Worm (Caenorhabditis elegans) whole organism, L4 larva: ENCODE data around the gene sdpn-1.

Experiments used
- F37D6.2 ChIP-seq: sonication (generic microtip); optimal IDR thresholded peaks from 2 replicates; lab custom pipeline; 2016; ENCODE audit warnings: mild to moderate bottlenecking, missing genetic modification characterization, missing compliant biosample characterization
- F44E2.7 ChIP-seq: fragments of 200-800 bp; sonication (Bioruptor generic); IDR thresholded peaks from 2 replicates; pipeline ENCODE4 v2.1.2; 2022; ENCODE audit warnings: missing genetic modification characterization, missing compliant biosample characterization
- R02D3.7 ChIP-seq: fragments of 150-350 bp; sonication (generic microtip); optimal IDR thresholded peaks from 3 replicates; lab custom pipeline; 2014; ENCODE audit warnings: missing biosample characterization, missing genetic modification characterization
- Y48G9A.11 ChIP-seq: fragments of 200-800 bp; sonication (Bioruptor generic); IDR thresholded peaks from 2 replicates; pipeline ENCODE4 v1.3.6; 2022; ENCODE audit warnings: missing genetic modification reagents, missing genetic modification characterization, missing compliant biosample characterization
- arid-1 ChIP-seq: fragments of 200-800 bp; sonication (Bioruptor generic); conservative IDR thresholded peaks from 2 replicates; pipeline ENCODE4 v1.3.6; 2022; ENCODE audit warnings: missing genetic modification reagents, missing genetic modification characterization, missing compliant biosample characterization
- ceh-20 ChIP-seq: fragments of 200-800 bp; sonication (Bioruptor generic); IDR thresholded peaks from 2 replicates; pipeline ENCODE4 v1.3.6; 2022; ENCODE audit warnings: missing genetic modification reagents, missing genetic modification characterization, missing compliant biosample characterization
- ceh-28 ChIP-seq: fragments of 150-350 bp; optimal IDR thresholded peaks from 2 replicates; lab custom pipeline; 2014; ENCODE audit warnings: missing biosample characterization, missing genetic modification reagents, missing genetic modification characterization
- ceh-32 ChIP-seq: sonication (generic microtip); optimal IDR thresholded peaks from 2 replicates; lab custom pipeline; 2016; ENCODE audit warnings: mild to moderate bottlenecking, missing genetic modification characterization, missing compliant biosample characterization; ENCODE audit not compliant: poor library complexity
- ceh-62 ChIP-seq: sonication (generic microtip); optimal IDR thresholded peaks from 2 replicates; lab custom pipeline; 2017; ENCODE audit warnings: missing biosample characterization, missing genetic modification characterization
- cey-2 ChIP-seq: sonication (generic microtip); optimal IDR thresholded peaks from 3 replicates; lab custom pipeline; 2017; ENCODE audit warnings: missing genetic modification characterization, mild to moderate bottlenecking, missing compliant biosample characterization, antibody characterized with exemption, borderline replicate concordance; ENCODE audit not compliant: insufficient read depth
- daf-19 ChIP-seq: fragments of 200-800 bp; sonication (Bioruptor generic); conservative IDR thresholded peaks from 2 replicates; pipeline ENCODE4 v1.3.6; 2022; ENCODE audit warnings: missing genetic modification characterization, missing compliant biosample characterization
- daf-8 ChIP-seq: fragments of 200-800 bp; sonication (Bioruptor generic); IDR thresholded peaks from 2 replicates; pipeline ENCODE4 v1.3.6; 2022; ENCODE audit warnings: missing genetic modification characterization, missing compliant biosample characterization
- dmd-6 ChIP-seq: fragments of 200-800 bp; sonication (Bioruptor generic); IDR thresholded peaks from 2 replicates; pipeline ENCODE4 v1.3.6; 2022; ENCODE audit warnings: missing genetic modification reagents, missing genetic modification characterization, missing compliant biosample characterization
- dmd-8 ChIP-seq: fragments of 200-800 bp; sonication (Bioruptor generic); IDR thresholded peaks from 2 replicates; pipeline ENCODE4 v1.3.6; 2022; ENCODE audit warnings: missing genetic modification characterization, missing compliant biosample characterization
- dpl-1 ChIP-seq: fragments of 150-350 bp; optimal IDR thresholded peaks from 2 replicates; lab custom pipeline; 2014; ENCODE audit warnings: missing biosample characterization, missing genetic modification reagents, missing genetic modification characterization
- egl-43 ChIP-seq: fragments of 200-800 bp; sonication (Bioruptor generic); IDR thresholded peaks from 2 replicates; pipeline ENCODE4 v1.3.6; 2022; ENCODE audit warnings: missing genetic modification reagents, missing genetic modification characterization, missing compliant biosample characterization
- gei-8 ChIP-seq: fragments of 200-800 bp; sonication (Bioruptor generic); optimal IDR thresholded peaks from 2 replicates; lab custom pipeline; 2018; ENCODE audit warnings: mild to moderate bottlenecking, missing genetic modification characterization, missing compliant biosample characterization
- hif-1 ChIP-seq, 2 experiments: sonication (generic microtip); optimal IDR thresholded peaks; 2 replicates each; lab custom pipeline; 2016 to 2017; ENCODE audit warnings: missing compliant biosample characterization in 2 of 2, missing genetic modification characterization in 2 of 2, missing genetic modification reagents in 2 of 2, missing genotype in 2 of 2, mild to moderate bottlenecking in 1 of 2
- hlh-30 ChIP-seq: sonication (generic microtip); optimal IDR thresholded peaks from 2 replicates; lab custom pipeline; 2017; ENCODE audit warnings: antibody characterized with exemption, mild to moderate bottlenecking, missing genetic modification characterization, missing compliant biosample characterization; ENCODE audit not compliant: insufficient read depth
- hmg-1.1 ChIP-seq: fragments of 200-800 bp; sonication (Bioruptor generic); IDR thresholded peaks from 2 replicates; pipeline ENCODE4 v1.3.6; 2022; ENCODE audit warnings: missing genetic modification reagents, missing genetic modification characterization, missing compliant biosample characterization
- lim-7 ChIP-seq: fragments of 200-800 bp; sonication (Bioruptor generic); IDR thresholded peaks from 2 replicates; pipeline ENCODE4 v1.3.6; 2022; ENCODE audit warnings: missing genetic modification characterization, missing compliant biosample characterization
- lin-13 ChIP-seq: fragments of 150-350 bp; optimal IDR thresholded peaks from 2 replicates; lab custom pipeline; 2014; ENCODE audit warnings: missing biosample characterization, missing genetic modification reagents, missing genetic modification characterization
- lin-29 ChIP-seq: fragments of 200-800 bp; sonication (Bioruptor generic); IDR thresholded peaks from 2 replicates; pipeline ENCODE4 v1.3.6; 2022; ENCODE audit warnings: missing genetic modification reagents, missing genetic modification characterization, missing compliant biosample characterization
- lin-39 ChIP-seq: fragments of 150-350 bp; optimal IDR thresholded peaks from 2 replicates; lab custom pipeline; 2014; ENCODE audit warnings: missing biosample characterization, missing genetic modification reagents, missing genetic modification characterization
- lsy-2 ChIP-seq, 2 experiments: fragments of 150-350 bp in 1 of 2; sonication (generic microtip) in 1 of 2; optimal IDR thresholded peaks; 2 replicates each; lab custom pipeline; 2014 to 2017; ENCODE audit warnings: missing biosample characterization in 2 of 2, missing genetic modification characterization in 2 of 2
- mdl-1 ChIP-seq, 2 experiments: fragments of 150-350 bp in 1 of 2; sonication (generic microtip) in 1 of 2; optimal IDR thresholded peaks; 2 replicates each; lab custom pipeline; 2014 to 2017; ENCODE audit warnings: missing biosample characterization in 2 of 2, missing genetic modification characterization in 2 of 2
- mdt-29 ChIP-seq: fragments of 200-800 bp; sonication (Bioruptor generic); IDR thresholded peaks from 2 replicates; pipeline ENCODE4 v1.3.6; 2022; ENCODE audit warnings: missing genetic modification reagents, missing genetic modification characterization, missing compliant biosample characterization
- nhr-102 ChIP-seq: sonication (generic microtip); optimal IDR thresholded peaks from 2 replicates; lab custom pipeline; 2016; ENCODE audit warnings: mild to moderate bottlenecking, missing genetic modification characterization, moderate library complexity, missing compliant biosample characterization
- nhr-11 ChIP-seq: fragments of 150-350 bp; optimal IDR thresholded peaks from 2 replicates; lab custom pipeline; 2014; ENCODE audit warnings: missing biosample characterization, missing genetic modification characterization
- nhr-25 ChIP-seq: sonication (generic microtip); optimal IDR thresholded peaks from 2 replicates; lab custom pipeline; 2017; ENCODE audit warnings: missing genetic modification characterization, mild to moderate bottlenecking, missing compliant biosample characterization, antibody characterized with exemption, moderate library complexity, borderline replicate concordance; ENCODE audit not compliant: insufficient read depth
- nhr-41 ChIP-seq: fragments of 200-800 bp; sonication (Bioruptor generic); IDR thresholded peaks from 2 replicates; pipeline ENCODE4 v1.3.6; 2022; ENCODE audit warnings: missing genetic modification reagents, missing genetic modification characterization, missing compliant biosample characterization
- nhr-48 ChIP-seq: sonication (generic microtip); optimal IDR thresholded peaks from 2 replicates; lab custom pipeline; 2016; ENCODE audit warnings: mild to moderate bottlenecking, missing genetic modification characterization, missing compliant biosample characterization
- nhr-6 ChIP-seq: fragments of 150-350 bp; optimal IDR thresholded peaks from 2 replicates; lab custom pipeline; 2014; ENCODE audit warnings: missing biosample characterization, missing genetic modification characterization
- nhr-76 ChIP-seq: fragments of 150-350 bp; optimal IDR thresholded peaks from 2 replicates; lab custom pipeline; 2014; ENCODE audit warnings: missing biosample characterization, missing genetic modification characterization
- nhr-77 ChIP-seq: fragments of 150-350 bp; optimal IDR thresholded peaks from 2 replicates; lab custom pipeline; 2014; ENCODE audit warnings: missing biosample characterization, missing genetic modification characterization
- pha-4 ChIP-seq, 2 experiments: fragments of 150-350 bp in 1 of 2; fragments of 200-800 bp in 1 of 2; sonication (Bioruptor generic) in 1 of 2; IDR thresholded peaks in 1 of 2; optimal IDR thresholded peaks in 1 of 2; 2 replicates each; pipeline versions ENCODE4 v1.3.6 to Lab custom; 2014 to 2022; ENCODE audit warnings: missing genetic modification characterization in 2 of 2, missing genetic modification reagents in 2 of 2, missing biosample characterization in 1 of 2, missing compliant biosample characterization in 1 of 2
- php-3 ChIP-seq: fragments of 200-800 bp; sonication (Bioruptor generic); IDR thresholded peaks from 2 replicates; pipeline ENCODE4 v1.3.6; 2022; ENCODE audit warnings: missing genetic modification reagents, missing genetic modification characterization, missing compliant biosample characterization
- pqm-1 ChIP-seq: sonication (generic microtip); optimal IDR thresholded peaks from 2 replicates; lab custom pipeline; 2017; ENCODE audit warnings: missing biosample characterization, missing genetic modification characterization
- snpc-1.2 ChIP-seq: fragments of 200-800 bp; sonication (Bioruptor generic); IDR thresholded peaks from 2 replicates; pipeline ENCODE4 v1.3.6; 2022; ENCODE audit warnings: missing genetic modification reagents, missing genetic modification characterization, missing compliant biosample characterization
- snpc-4 ChIP-seq: fragments of 150-350 bp; optimal IDR thresholded peaks from 2 replicates; lab custom pipeline; 2014; ENCODE audit warnings: missing biosample characterization, missing genetic modification characterization
- spr-1 ChIP-seq: sonication (generic microtip); optimal IDR thresholded peaks from 2 replicates; lab custom pipeline; 2016; ENCODE audit warnings: mild to moderate bottlenecking, missing genetic modification characterization, missing compliant biosample characterization
- tra-1 ChIP-seq: fragments of 200-800 bp; sonication (Bioruptor generic); IDR thresholded peaks from 2 replicates; pipeline ENCODE4 v1.3.6; 2022; ENCODE audit warnings: missing genetic modification reagents, missing genetic modification characterization, missing compliant biosample characterization
- zag-1 ChIP-seq: fragments of 150-350 bp; optimal IDR thresholded peaks from 2 replicates; lab custom pipeline; 2014; ENCODE audit warnings: missing biosample characterization, missing genetic modification characterization
- zfp-3 ChIP-seq: fragments of 200-800 bp; sonication (Bioruptor generic); conservative IDR thresholded peaks from 2 replicates; pipeline ENCODE4 v1.3.6; 2022; ENCODE audit warnings: missing genetic modification reagents, missing genetic modification characterization, missing compliant biosample characterization
- zip-11 ChIP-seq: fragments of 200-800 bp; sonication (Bioruptor generic); IDR thresholded peaks from 2 replicates; pipeline ENCODE4 v1.3.6; 2022; ENCODE audit warnings: missing genetic modification characterization, missing compliant biosample characterization
- ztf-11 ChIP-seq: fragments of 150-350 bp; optimal IDR thresholded peaks from 2 replicates; lab custom pipeline; 2014; ENCODE audit warnings: missing biosample characterization, missing genetic modification characterization

Gene sdpn-1

ce11 chrX:7952226-7953062 lies 45.6 kb downstream of the sdpn-1 start (continued):
- TF ChIP-seq nhr-77, result peak; percentile 51
- TF ChIP-seq Y48G9A.11 (GFP tag; lab: Robert Waterston, UW), result no peak
- TF ChIP-seq ceh-32, result no peak
- TF ChIP-seq zfp-3 (GFP tag; lab: Robert Waterston, UW), result no peak
- no peak for TF ChIP-seq zip-11 (GFP tag; lab: Robert Waterston, UW)
- no peak for TF ChIP-seq nhr-76 (tag; lab: Kevin White, UChicago)
- no peak for TF ChIP-seq F37D6.2 (tag; lab: Kevin White, UChicago)
- no peak for TF ChIP-seq ceh-28
- TF ChIP-seq dmd-6 (GFP tag; lab: Robert Waterston, UW), result peak; percentile 80
- TF ChIP-seq hif-1 (tag; optimal IDR thresholded peaks at IDR 0.05; lab: Kevin White, UChicago), result peak in 1 of 2 experiments; percentile 89
- peak in 1 of 2 experiments; percentile 15 for TF ChIP-seq mdl-1 (tag; optimal IDR thresholded peaks at IDR 0.05; lab: Kevin White, UChicago)
- TF ChIP-seq ztf-11, result no peak
- peak; percentile 2 for TF ChIP-seq pqm-1 (tag; lab: Kevin White, UChicago)
- TF ChIP-seq snpc-4 (tag; lab: Kevin White, UChicago), result no peak
- no peak for TF ChIP-seq arid-1 (GFP tag; lab: Robert Waterston, UW)
- TF ChIP-seq R02D3.7 (tag; lab: Kevin White, UChicago), result no peak
- no peak for TF ChIP-seq nhr-6 (tag; lab: Kevin White, UChicago)
- TF ChIP-seq cey-2 (tag; lab: Kevin White, UChicago), result no peak
- TF ChIP-seq nhr-102 (tag; lab: Kevin White, UChicago), result no peak
- no peak for TF ChIP-seq daf-8 (GFP tag; lab: Robert Waterston, UW)
- peak; percentile 16 for TF ChIP-seq dpl-1 (GFP tag; lab: Kevin White, UChicago)
- TF ChIP-seq nhr-48 (tag; lab: Kevin White, UChicago), result peak; percentile 55
- TF ChIP-seq pha-4 (GFP tag; IDR thresholded peaks at IDR 0.05; lab: Robert Waterston, UW), result no peak
- TF ChIP-seq pha-4 (tag; optimal IDR thresholded peaks at IDR 0.05; lab: Kevin White, UChicago), result no peak
- no peak for TF ChIP-seq lim-7 (GFP tag; lab: Robert Waterston, UW)
- peak; percentile 59; the same call in 1 of the 2 replicates for TF ChIP-seq php-3
- TF ChIP-seq lsy-2 (tag; optimal IDR thresholded peaks at IDR 0.05; lab: Kevin White, UChicago), result peak in 1 of 2 experiments; percentile 54
- TF ChIP-seq ceh-20 (GFP tag; lab: Robert Waterston, UW), result no peak
- no peak for TF ChIP-seq lin-39
- TF ChIP-seq hmg-1.1 (GFP tag; lab: Robert Waterston, UW), result peak; percentile 9; the same call in 1 of the 2 replicates
- TF ChIP-seq egl-43 (GFP tag; lab: Robert Waterston, UW), result no peak
- TF ChIP-seq ceh-62 (tag; lab: Kevin White, UChicago), result no peak
- TF ChIP-seq F44E2.7 (GFP tag; lab: Robert Waterston, UW), result no peak
- TF ChIP-seq gei-8 (GFP tag; lab: Kevin White, UChicago), result no peak
- no peak for TF ChIP-seq spr-1 (tag; lab: Kevin White, UChicago)
- no peak for TF ChIP-seq dmd-8
- TF ChIP-seq lin-13 (GFP tag; lab: Kevin White, UChicago), result no peak
- no peak for TF ChIP-seq daf-19 (GFP tag; lab: Robert Waterston, UW)
- peak; percentile 42 for TF ChIP-seq nhr-11 (tag; lab: Kevin White, UChicago)
- no peak for TF ChIP-seq nhr-25
- no peak for TF ChIP-seq zag-1 (tag; lab: Kevin White, UChicago)
- no peak for TF ChIP-seq snpc-1.2 (GFP tag; lab: Robert Waterston, UW)
- TF ChIP-seq tra-1, result no peak; the same call in 1 of the 2 replicates
- no peak for TF ChIP-seq nhr-41 (GFP tag; lab: Robert Waterston, UW)
- TF ChIP-seq lin-29, result no peak
- peak; percentile 56; the same call in 1 of the 2 replicates for TF ChIP-seq mdt-29 (GFP tag; lab: Robert Waterston, UW)
- TF ChIP-seq hlh-30 (tag; lab: Kevin White, UChicago), result peak; percentile 78
